Fruit fly (Drosophila melanogaster): ENCODE results near the gene Mpi.
A peak's percentile ranks its signal among the peaks of the same experiment; 100 is the strongest.

Gene Mpi

DNA sequence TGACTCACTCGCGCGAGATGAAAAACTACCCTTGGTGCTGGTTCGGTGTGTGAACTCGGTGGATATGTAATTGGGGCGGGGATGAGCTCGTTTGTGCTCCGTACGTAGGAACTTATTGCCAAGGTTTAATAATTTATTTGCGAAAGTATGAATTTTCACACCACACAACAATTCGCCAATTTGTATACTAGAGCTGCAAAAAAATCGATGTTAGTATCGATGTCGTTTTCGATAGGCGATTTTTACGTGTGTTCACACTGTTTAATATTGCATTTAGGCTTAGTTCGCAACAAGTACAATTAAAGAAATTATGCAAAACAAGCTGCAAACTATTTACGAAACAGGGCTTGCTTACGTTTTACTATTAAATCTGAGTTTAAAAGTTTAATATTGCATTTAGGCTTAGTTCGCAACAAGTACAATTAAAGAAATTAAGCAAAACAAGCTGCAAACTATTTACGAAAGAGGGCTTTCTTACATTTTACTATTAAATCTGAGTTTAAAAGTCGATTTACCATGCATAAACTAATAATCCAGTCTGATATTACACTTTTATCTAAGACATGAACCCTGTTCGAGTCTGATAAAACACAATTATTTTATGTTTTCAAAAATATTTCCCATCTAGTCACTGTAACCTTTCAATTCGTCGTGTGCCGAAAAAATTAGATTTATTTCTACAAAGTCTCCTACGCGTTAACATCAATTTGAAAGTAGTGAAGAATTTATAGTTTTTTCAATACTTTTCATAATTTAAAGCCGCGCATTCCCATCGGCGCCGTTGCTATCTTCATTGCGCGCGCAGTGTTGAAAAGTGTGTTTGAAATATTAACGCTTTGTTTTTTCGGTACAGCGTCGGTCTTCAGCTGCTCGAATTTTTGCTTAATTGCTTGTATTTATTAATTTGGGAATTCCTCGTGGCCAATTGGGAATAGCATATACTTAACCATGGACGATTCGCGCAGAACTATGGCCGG is 3.8 kb downstream of the Mpi start, which contains the start of the genes Snap24 and CG8478 (continued):
- TF ChIP-seq Jarid2 (GFP tag; optimal IDR thresholded peaks at IDR 0.05) (no peak), bab2 (GFP tag; optimal IDR thresholded peaks at IDR 0.05) (no peak), knrl (GFP tag; IDR thresholded peaks at IDR 0.05; ENCODE audit: partially characterized antibody) (peak; percentile 82), CG12391 (tag; optimal IDR thresholded peaks at IDR 0.05) (peak; percentile 42), inv (GFP tag; IDR thresholded peaks at IDR 0.05; ENCODE audit: partially characterized antibody) (peak; percentile 72), zen2 (GFP tag; IDR thresholded peaks at IDR 0.05; ENCODE audit: partially characterized antibody) (peak; percentile 66; the same call in 2 of the 3 replicates), Abd-B (GFP tag; optimal IDR thresholded peaks at IDR 0.05) (peak; percentile 24), CG8281 (tag; optimal IDR thresholded peaks at IDR 0.05) (no peak), slbo (GFP tag; IDR thresholded peaks at IDR 0.05) (peak; percentile 12; the same call in 1 of the 2 replicates), jigr1 (GFP tag; IDR thresholded peaks at IDR 0.05) (no peak), CG10147 (GFP tag; optimal IDR thresholded peaks at IDR 0.05) (no peak), H15 (GFP tag; IDR thresholded peaks at IDR 0.05) (no peak), kni (GFP tag; optimal IDR thresholded peaks at IDR 0.05) (no peak), CTCF (GFP tag; optimal IDR thresholded peaks at IDR 0.05) (no peak), CG14860 (GFP tag; IDR thresholded peaks at IDR 0.05; ENCODE audit: partially characterized antibody) (peak; percentile 64; the same call in 2 of the 3 replicates), E2f2 (GFP tag; IDR thresholded peaks at IDR 0.05) (peak; percentile 85), Med (GFP tag) (peak; percentile 70), CG14710 (tag; optimal IDR thresholded peaks at IDR 0.05) (peak; percentile 78), psq (GFP tag; optimal IDR thresholded peaks at IDR 0.05) (no peak), CG9932 (GFP tag; IDR thresholded peaks at IDR 0.05) (peak; percentile 50), CG17361 (GFP tag; IDR thresholded peaks at IDR 0.05) (peak; percentile 43; the same call in 1 of the 3 replicates), CG9797 (GFP tag; optimal IDR thresholded peaks at IDR 0.05) (peak; percentile 2), phol (tag; optimal IDR thresholded peaks at IDR 0.05) (peak; percentile 22), Opbp (GFP tag; IDR thresholded peaks at IDR 0.05; ENCODE audit: partially characterized antibody) (peak; percentile 71; the same call in 2 of the 3 replicates), CG12659 (GFP tag; optimal IDR thresholded peaks at IDR 0.05) (peak; percentile 26), CG30020 (tag; optimal IDR thresholded peaks at IDR 0.05) (peak; percentile 84), ssp (GFP tag; IDR thresholded peaks at IDR 0.05) (peak; percentile 92), CG8388 (GFP tag; optimal IDR thresholded peaks at IDR 0.05) (no peak), az2 (GFP tag; optimal IDR thresholded peaks at IDR 0.05) (no peak), sna (GFP tag; IDR thresholded peaks at IDR 0.05; ENCODE audit: partially characterized antibody) (peak; percentile 74), CG15514 (GFP tag; optimal IDR thresholded peaks at IDR 0.05) (peak; percentile 23), nmo (GFP tag; optimal IDR thresholded peaks at IDR 0.05) (peak; percentile 37), Pdp1 (GFP tag; optimal IDR thresholded peaks at IDR 0.05) (peak in 1 of 2 experiments; percentile 22), CG30403 (GFP tag; optimal IDR thresholded peaks at IDR 0.05) (peak; percentile 30), amos (GFP tag; IDR thresholded peaks at IDR 0.05; ENCODE audit: partially characterized antibody) (peak; percentile 88), CG34224 (GFP tag; IDR thresholded peaks at IDR 0.05; ENCODE audit: partially characterized antibody) (peak; percentile 79), CG14965 (GFP tag; optimal IDR thresholded peaks at IDR 0.05; ENCODE audit: borderline replicate concordance) (no peak), CG13287 (GFP tag; IDR thresholded peaks at IDR 0.05; ENCODE audit: partially characterized antibody) (peak; percentile 82), CG7357 (GFP tag; IDR thresholded peaks at IDR 0.05) (peak; percentile 96), lola (GFP tag; optimal IDR thresholded peaks at IDR 0.05) (no peak), CG1603 (tag; optimal IDR thresholded peaks at IDR 0.05) (peak; percentile 17), ash1 (GFP tag; optimal IDR thresholded peaks at IDR 0.05) (no peak), CG34422 (GFP tag; IDR thresholded peaks at IDR 0.05) (peak; percentile 46; the same call in 1 of the 3 replicates), hb (GFP tag; IDR thresholded peaks at IDR 0.05; ENCODE audit: partially characterized antibody) (peak; percentile 61), CG6791 (GFP tag; IDR thresholded peaks at IDR 0.05; ENCODE audit: partially characterized antibody) (peak; percentile 79)

Measured in whole organism, embryonic.